Worm (Caenorhabditis elegans) whole organism, young adult: Measurements from ENCODE around the gene hpo-15.
"Not testable (repeated sequence)": the region's sequence is repeated elsewhere in the genome, so short reads cannot be mapped to it uniquely, and the experiment has no call there.

Source experiments
- B0019.2 ChIP-seq: fragments of 200-800 bp; sonication (Bioruptor generic); conservative IDR thresholded peaks from 2 replicates; pipeline ENCODE4 v1.3.6; 2022; ENCODE audit warnings: missing genetic modification reagents, missing genetic modification characterization, missing compliant biosample characterization
- F33H1.4 ChIP-seq: fragments of 200-800 bp; sonication (Bioruptor generic); IDR thresholded peaks from 2 replicates; pipeline ENCODE4 v1.3.6; 2022; ENCODE audit warnings: missing genetic modification reagents, missing genetic modification characterization, missing compliant biosample characterization
- F39B2.1 ChIP-seq: fragments of 200-800 bp; sonication (Bioruptor generic); IDR thresholded peaks from 2 replicates; pipeline ENCODE4 v1.3.6; 2022; ENCODE audit warnings: missing genetic modification reagents, missing genetic modification characterization, missing compliant biosample characterization
- Y67H2A.10 ChIP-seq: fragments of 200-800 bp; sonication (Bioruptor generic); conservative IDR thresholded peaks from 2 replicates; pipeline ENCODE4 v1.3.6; 2022; ENCODE audit warnings: missing genetic modification reagents, missing genetic modification characterization, missing compliant biosample characterization
- Y79H2A.3 ChIP-seq: fragments of 200-800 bp; sonication (Bioruptor generic); conservative IDR thresholded peaks from 2 replicates; pipeline ENCODE4 v1.3.6; 2022; ENCODE audit warnings: missing genetic modification reagents, missing genetic modification characterization, missing compliant biosample characterization
- ZK185.1 ChIP-seq: sonication (generic microtip); optimal IDR thresholded peaks from 2 replicates; lab custom pipeline; 2016; ENCODE audit warnings: mild to moderate bottlenecking, missing genetic modification characterization, missing compliant biosample characterization; ENCODE audit not compliant: poor library complexity, severe bottlenecking
- attf-6 ChIP-seq: fragments of 200-800 bp; sonication (Bioruptor generic); IDR thresholded peaks from 2 replicates; pipeline ENCODE4 v1.3.6; 2022; ENCODE audit warnings: missing genetic modification reagents, missing genetic modification characterization, missing compliant biosample characterization
- bed-1 ChIP-seq: fragments of 200-800 bp; sonication (Bioruptor generic); IDR thresholded peaks from 2 replicates; pipeline ENCODE4 v1.3.6; 2022; ENCODE audit warnings: missing genetic modification reagents, missing genetic modification characterization, missing compliant biosample characterization
- dpff-1 ChIP-seq: sonication (generic microtip); optimal IDR thresholded peaks from 2 replicates; lab custom pipeline; 2017; ENCODE audit warnings: mild to moderate bottlenecking, missing genetic modification characterization, missing compliant biosample characterization
- efl-1 ChIP-seq: fragments of 150-350 bp; optimal IDR thresholded peaks from 2 replicates; lab custom pipeline; 2014; ENCODE audit warnings: missing biosample characterization, missing genetic modification reagents, missing genetic modification characterization
- ekl-4 ChIP-seq: fragments of 200-800 bp; sonication (Bioruptor generic); IDR thresholded peaks from 2 replicates; pipeline ENCODE4 v1.3.6; 2022; ENCODE audit warnings: missing genetic modification reagents, missing genetic modification characterization, missing compliant biosample characterization
- ets-4 ChIP-seq: fragments of 200-800 bp; sonication (Bioruptor generic); optimal IDR thresholded peaks from 2 replicates; lab custom pipeline; 2018; ENCODE audit warnings: mild to moderate bottlenecking, missing genetic modification characterization, missing compliant biosample characterization
- him-1 ChIP-seq: sonication (generic microtip); optimal IDR thresholded peaks from 2 replicates; lab custom pipeline; 2016; ENCODE audit warnings: missing genotype, missing genetic modification reagents, missing genetic modification characterization, missing compliant biosample characterization
- hlh-26 ChIP-seq: fragments of 200-800 bp; sonication (Bioruptor generic); conservative IDR thresholded peaks from 2 replicates; pipeline ENCODE4 v1.3.6; 2022; ENCODE audit warnings: missing genetic modification reagents, missing genetic modification characterization, missing compliant biosample characterization
- hmg-20 ChIP-seq: fragments of 200-800 bp; sonication (Bioruptor generic); IDR thresholded peaks from 2 replicates; pipeline ENCODE4 v1.3.6; 2022; ENCODE audit warnings: missing genetic modification reagents, missing genetic modification characterization, missing compliant biosample characterization
- hsf-1 ChIP-seq: fragments of 200-800 bp; sonication (Bioruptor generic); IDR thresholded peaks from 2 replicates; pipeline ENCODE4 v1.3.6; 2022; ENCODE audit warnings: missing genetic modification reagents, missing genetic modification characterization, missing compliant biosample characterization
- lin-54 ChIP-seq: fragments of 200-800 bp; sonication (Bioruptor generic); optimal IDR thresholded peaks from 2 replicates; lab custom pipeline; 2018; ENCODE audit warnings: mild to moderate bottlenecking, missing genetic modification characterization, missing compliant biosample characterization
- lsy-27 ChIP-seq: sonication (generic microtip); optimal IDR thresholded peaks from 2 replicates; lab custom pipeline; 2017; ENCODE audit warnings: missing genetic modification characterization, mild to moderate bottlenecking, missing compliant biosample characterization, antibody characterized with exemption, missing genotype, borderline replicate concordance; ENCODE audit not compliant: insufficient read depth
- madf-6 ChIP-seq: fragments of 200-800 bp; sonication (Bioruptor generic); IDR thresholded peaks from 2 replicates; pipeline ENCODE4 v1.3.6; 2022; ENCODE audit warnings: missing genetic modification reagents, missing genetic modification characterization, missing compliant biosample characterization
- madf-8 ChIP-seq: fragments of 200-800 bp; sonication (Bioruptor generic); conservative IDR thresholded peaks from 2 replicates; pipeline ENCODE4 v1.3.6; 2022; ENCODE audit warnings: missing genetic modification reagents, missing genetic modification characterization, missing compliant biosample characterization
- nhr-90 ChIP-seq: sonication (generic microtip); optimal IDR thresholded peaks from 2 replicates; lab custom pipeline; 2016; ENCODE audit warnings: missing genotype, mild to moderate bottlenecking, missing genetic modification characterization, missing compliant biosample characterization
- pbrm-1 ChIP-seq: fragments of 200-800 bp; sonication (Bioruptor generic); IDR thresholded peaks from 2 replicates; pipeline ENCODE4 v1.3.6; 2022; ENCODE audit warnings: missing genetic modification reagents, missing genetic modification characterization, missing compliant biosample characterization
- snpc-4 ChIP-seq, 5 experiments: fragments of 150-350 bp in 1 of 5; sonication (generic microtip) in 4 of 5; optimal IDR thresholded peaks; 2 replicates each; lab custom pipeline; 2014 to 2018; ENCODE audit warnings: missing genetic modification characterization in 5 of 5, missing biosample characterization in 3 of 5, antibody characterized with exemption in 2 of 5, mild to moderate bottlenecking in 2 of 5, missing compliant biosample characterization in 2 of 5, missing genotype in 2 of 5, moderate library complexity in 2 of 5, missing genetic modification reagents in 1 of 5
- tbx-9 ChIP-seq: sonication (generic microtip); optimal IDR thresholded peaks from 2 replicates; lab custom pipeline; 2016; ENCODE audit warnings: borderline replicate concordance, missing genetic modification characterization, inconsistent platforms, missing compliant biosample characterization
- unc-130 ChIP-seq: sonication (generic microtip); optimal IDR thresholded peaks from 2 replicates; lab custom pipeline; 2016; ENCODE audit warnings: missing genetic modification reagents, missing genetic modification characterization, missing compliant biosample characterization
- unc-62 ChIP-seq: fragments of 150-350 bp; optimal IDR thresholded peaks from 2 replicates; lab custom pipeline; 2014; ENCODE audit warnings: missing biosample characterization, missing genetic modification reagents, missing genetic modification characterization
- ztf-22 ChIP-seq: fragments of 200-800 bp; sonication (Bioruptor generic); optimal IDR thresholded peaks from 2 replicates; lab custom pipeline; 2018; ENCODE audit warnings: mild to moderate bottlenecking, missing genetic modification characterization, moderate library complexity, missing compliant biosample characterization

Gene hpo-15

ce11 chrV:5468489-5468888 lies 45.1 kb downstream of the hpo-15 start, which contains the start of gene ZC317.6:
TSS of gene ZC317.6 (minus strand) at chrV:5468589.
- not testable (repeated sequence) for TF ChIP-seq madf-8; hmg-20 (GFP tag; lab: Robert Waterston, UW); pbrm-1 (GFP tag; lab: Robert Waterston, UW)

ce11 chrV:5465335-5465734 lies 48.3 kb downstream of the hpo-15 start, which contains the start of gene srg-68:
TSS of gene srg-68 (minus strand) at chrV:5465435.
- TF ChIP-seq F39B2.1 (no peak), efl-1 (GFP tag; lab: Kevin White, UChicago) (no peak), unc-62 (no peak), madf-6 (GFP tag; lab: Robert Waterston, UW) (no peak), lsy-27 (no peak)

- TF ChIP-seq lin-54 (GFP tag; lab: Kevin White, UChicago) = no peak
- no peak for TF ChIP-seq ZK185.1 (tag; lab: Kevin White, UChicago)
- no peak for TF ChIP-seq snpc-4 (GFP tag; optimal IDR thresholded peaks at IDR 0.05; lab: Kevin White, UChicago)
- TF ChIP-seq snpc-4 (tag; optimal IDR thresholded peaks at IDR 0.05; lab: Kevin White, UChicago) = no peak
- no peak for TF ChIP-seq bed-1
- no peak for TF ChIP-seq ekl-4 (GFP tag; lab: Robert Waterston, UW)
- no peak for TF ChIP-seq Y67H2A.10
- TF ChIP-seq him-1 (tag; lab: Kevin White, UChicago) = no peak
- TF ChIP-seq hsf-1 (GFP tag; lab: Robert Waterston, UW) = no peak
- TF ChIP-seq F33H1.4 (GFP tag; lab: Robert Waterston, UW) = no peak
- no peak for TF ChIP-seq tbx-9 (tag; lab: Kevin White, UChicago)
- no peak for TF ChIP-seq hlh-26 (GFP tag; lab: Robert Waterston, UW)
- no peak for TF ChIP-seq B0019.2 (GFP tag; lab: Robert Waterston, UW)
- TF ChIP-seq madf-6 (GFP tag; lab: Robert Waterston, UW) = no peak
- TF ChIP-seq ztf-22 (GFP tag; lab: Kevin White, UChicago) = no peak
- no peak for TF ChIP-seq unc-130 (GFP tag; lab: Kevin White, UChicago)
- TF ChIP-seq Y79H2A.3 (GFP tag; lab: Robert Waterston, UW) = no peak
- no peak for TF ChIP-seq attf-6 (GFP tag; lab: Robert Waterston, UW)
- TF ChIP-seq dpff-1 (tag; lab: Kevin White, UChicago) = no peak
- no peak for TF ChIP-seq nhr-90 (tag; lab: Kevin White, UChicago)
- no peak for TF ChIP-seq ets-4
Measured at ce11 chrV:5462894-5463293, 50.7 kb downstream of the hpo-15 start, which contains the start of gene srg-67. TSS of gene srg-67 (minus strand) at chrV:5462994.
